Fruit fly (Drosophila melanogaster): Measurements from ENCODE around the gene CG33764.

dm6 chr3L:4282627-4283026, 15.3 kb upstream of the CG33764 start, which contains the start of gene CG11583:
- TF ChIP-seq insv (optimal IDR thresholded peaks at IDR 0.05): no peak
- TF ChIP-seq psq (optimal IDR thresholded peaks at IDR 0.05): no peak
- TF ChIP-seq h (optimal IDR thresholded peaks at IDR 0.05): no peak
- no peak for TF ChIP-seq ttk (optimal IDR thresholded peaks at IDR 0.05)
- TF ChIP-seq Myc (optimal IDR thresholded peaks at IDR 0.05): no peak
- no peak for TF ChIP-seq Sin3A (optimal IDR thresholded peaks at IDR 0.05)

All from Kc167 (cell line).